Fruit fly (Drosophila melanogaster) whole organism, embryonic: ENCODE data around the gene TfIIS.

ENCODE experiments used
- Awh ChIP-seq: fragments of 200-800 bp; sonication (Bioruptor generic); IDR thresholded peaks from 2 replicates; pipeline ENCODE4, ENCODE4 v1.3.6; 2022; ENCODE audit warnings: missing biosample characterization, missing genetic modification characterization
- CG10543 ChIP-seq: fragments of 200-800 bp; sonication (Bioruptor generic); optimal IDR thresholded peaks from 3 replicates; lab custom pipeline; 2017; ENCODE audit warnings: missing biosample characterization, mild to moderate bottlenecking, missing genetic modification characterization, moderate library complexity
- CG11456 ChIP-seq: fragments of 200-800 bp; sonication (Bioruptor generic); IDR thresholded peaks from 3 replicates; pipeline ENCODE4 v1.3.6; 2022; ENCODE audit warnings: missing biosample characterization, missing genetic modification characterization
- CG11504 ChIP-seq: fragments of 200-800 bp; sonication (Bioruptor generic); optimal IDR thresholded peaks from 3 replicates; lab custom pipeline; 2019; ENCODE audit warnings: missing biosample characterization, mild to moderate bottlenecking, missing genetic modification characterization, moderate library complexity
- CG11723 ChIP-seq: fragments of 200-800 bp; sonication (Bioruptor generic); optimal IDR thresholded peaks from 2 replicates; lab custom pipeline; 2017; ENCODE audit warnings: missing biosample characterization, mild to moderate bottlenecking, missing genetic modification characterization
- CG12155 ChIP-seq: fragments of 200-800 bp; sonication (Bioruptor generic); optimal IDR thresholded peaks from 3 replicates; lab custom pipeline; 2016; ENCODE audit warnings: missing biosample characterization, missing genetic modification characterization
- CG12391 ChIP-seq: fragments of 200-800 bp; sonication (Bioruptor generic); optimal IDR thresholded peaks from 3 replicates; lab custom pipeline; 2018; ENCODE audit warnings: missing biosample characterization, mild to moderate bottlenecking, missing genetic modification characterization, moderate library complexity
- CG13775 ChIP-seq: fragments of 200-800 bp; sonication (Bioruptor generic); optimal IDR thresholded peaks from 3 replicates; lab custom pipeline; 2017; ENCODE audit warnings: missing biosample characterization, mild to moderate bottlenecking, missing genetic modification characterization
- CG15073 ChIP-seq: fragments of 200-800 bp; sonication (Bioruptor generic); optimal IDR thresholded peaks from 2 replicates; lab custom pipeline; 2016; ENCODE audit warnings: missing biosample characterization, missing genetic modification characterization
- CG1602 ChIP-seq: fragments of 200-800 bp; sonication (Bioruptor generic); optimal IDR thresholded peaks from 3 replicates; lab custom pipeline; 2016; ENCODE audit warnings: missing biosample characterization, missing genetic modification characterization
- CG1603 ChIP-seq: fragments of 200-800 bp; sonication (Bioruptor generic); optimal IDR thresholded peaks from 2 replicates; lab custom pipeline; 2019; ENCODE audit warnings: missing biosample characterization, mild to moderate bottlenecking, missing genetic modification characterization, moderate library complexity
- CG1647 ChIP-seq: fragments of 200-800 bp; sonication (Bioruptor generic); optimal IDR thresholded peaks from 3 replicates; lab custom pipeline; 2016; ENCODE audit warnings: missing biosample characterization, missing genetic modification characterization
- CG17568 ChIP-seq: fragments of 200-800 bp; sonication (Bioruptor generic); optimal IDR thresholded peaks from 2 replicates; lab custom pipeline; 2018; ENCODE audit warnings: missing biosample characterization, mild to moderate bottlenecking, missing genetic modification characterization, moderate library complexity
- CG2129 ChIP-seq: fragments of 200-800 bp; sonication (Bioruptor generic); IDR thresholded peaks from 2 replicates; pipeline ENCODE4 v1.3.6; 2022; ENCODE audit warnings: missing biosample characterization, missing genetic modification characterization; ENCODE audit not compliant: partially characterized antibody
- CG2678 ChIP-seq: fragments of 200-800 bp; sonication (Bioruptor generic); optimal IDR thresholded peaks from 3 replicates; lab custom pipeline; 2019; ENCODE audit warnings: missing biosample characterization, mild to moderate bottlenecking, missing genetic modification characterization, moderate library complexity
- CG30020 ChIP-seq: fragments of 200-800 bp; optimal IDR thresholded peaks from 2 replicates; lab custom pipeline; 2019; ENCODE audit warnings: missing biosample characterization, mild to moderate bottlenecking, missing genetic modification characterization, moderate library complexity
- CG30403 ChIP-seq: fragments of 200-800 bp; sonication (Bioruptor generic); optimal IDR thresholded peaks from 3 replicates; lab custom pipeline; 2016; ENCODE audit warnings: missing biosample characterization, missing genetic modification characterization
- CG31441 ChIP-seq: fragments of 200-800 bp; sonication (Bioruptor generic); IDR thresholded peaks from 2 replicates; pipeline ENCODE4 v1.3.6; 2022; ENCODE audit warnings: missing biosample characterization, missing genetic modification characterization
- CG34224 ChIP-seq: fragments of 200-800 bp; sonication (Bioruptor generic); IDR thresholded peaks from 3 replicates; pipeline ENCODE4 v1.3.6; 2022; ENCODE audit warnings: missing biosample characterization, missing genetic modification characterization; ENCODE audit not compliant: partially characterized antibody
- CG3995 ChIP-seq: fragments of 200-800 bp; sonication (Bioruptor generic); optimal IDR thresholded peaks from 3 replicates; lab custom pipeline; 2016; ENCODE audit warnings: missing biosample characterization, missing genetic modification characterization
- CG6683 ChIP-seq: fragments of 200-800 bp; sonication (Bioruptor generic); optimal IDR thresholded peaks from 2 replicates; lab custom pipeline; 2017; ENCODE audit warnings: missing biosample characterization, mild to moderate bottlenecking, missing genetic modification characterization, missing genetic modification reagents
- CG7271 ChIP-seq: fragments of 200-800 bp; sonication (Bioruptor generic); optimal IDR thresholded peaks from 2 replicates; lab custom pipeline; 2018; ENCODE audit warnings: missing biosample characterization, mild to moderate bottlenecking, missing genetic modification characterization, moderate library complexity
- CG8290 ChIP-seq, 3 experiments: fragments of 200-800 bp; sonication (Bioruptor generic); optimal IDR thresholded peaks; 2 replicates each; lab custom pipeline; 2016 to 2019; ENCODE audit warnings: missing biosample characterization in 3 of 3, missing genetic modification characterization in 3 of 3, mild to moderate bottlenecking in 2 of 3, moderate library complexity in 1 of 3
- CG9817 ChIP-seq: fragments of 200-800 bp; sonication (Bioruptor generic); optimal IDR thresholded peaks from 2 replicates; lab custom pipeline; 2018; ENCODE audit warnings: missing biosample characterization, mild to moderate bottlenecking, missing genetic modification characterization, moderate library complexity
- CkIIα-i1 ChIP-seq: fragments of 200-800 bp; sonication (Bioruptor generic); IDR thresholded peaks from 2 replicates; pipeline ENCODE4 v1.3.6; 2022; ENCODE audit warnings: missing biosample characterization, missing genetic modification characterization
- CrebB ChIP-seq: fragments of 200-800 bp; sonication (Bioruptor generic); optimal IDR thresholded peaks from 3 replicates; lab custom pipeline; 2018; ENCODE audit warnings: missing biosample characterization, mild to moderate bottlenecking, missing genetic modification characterization
- D19A ChIP-seq: fragments of 200-800 bp; optimal IDR thresholded peaks from 3 replicates; lab custom pipeline; 2019; ENCODE audit warnings: missing biosample characterization, mild to moderate bottlenecking, missing genetic modification characterization, moderate library complexity
- Hr78 ChIP-seq, 2 experiments: fragments of 200-800 bp in 1 of 2; fragments of >200 bp in 1 of 2; sonication (Bioruptor generic) in 1 of 2; optimal IDR thresholded peaks; 2 replicates each; lab custom pipeline; 2017 to 2019; ENCODE audit warnings: missing biosample characterization in 2 of 2, missing genetic modification characterization in 2 of 2, mild to moderate bottlenecking in 1 of 2, moderate library complexity in 1 of 2
- Lim3 ChIP-seq: fragments of 200-800 bp; sonication (Bioruptor generic); IDR thresholded peaks from 2 replicates; pipeline ENCODE4 v1.3.6; 2022; ENCODE audit warnings: missing biosample characterization, missing genetic modification characterization
- Neu2 ChIP-seq: fragments of 200-800 bp; sonication (Bioruptor generic); optimal IDR thresholded peaks from 3 replicates; lab custom pipeline; 2016; ENCODE audit warnings: missing biosample characterization, missing genetic modification characterization, borderline replicate concordance
- Oaz ChIP-seq: fragments of 200-800 bp; sonication (Bioruptor generic); IDR thresholded peaks from 2 replicates; pipeline ENCODE4 v1.3.6; 2022; ENCODE audit warnings: missing biosample characterization, missing genetic modification characterization
- Poxn ChIP-seq: fragments of 200-800 bp; sonication (Bioruptor generic); IDR thresholded peaks from 2 replicates; pipeline ENCODE4 v1.3.6; 2022; ENCODE audit warnings: missing biosample characterization, missing genetic modification characterization
- Trl ChIP-seq, 3 experiments: fragments of >200 bp in 2 of 3; fragments of 200-800 bp in 1 of 3; sonication (Bioruptor generic) in 1 of 3; optimal IDR thresholded peaks; 2 replicates in 1 of 3; 3 replicates in 2 of 3; lab custom pipeline; 2016 to 2017; ENCODE audit warnings: missing biosample characterization in 1 of 3, missing genetic modification characterization in 1 of 3
- al ChIP-seq: fragments of 200-800 bp; sonication (Bioruptor generic); IDR thresholded peaks from 2 replicates; pipeline ENCODE4 v1.3.6; 2022; ENCODE audit warnings: missing biosample characterization, missing genetic modification characterization
- bowl ChIP-seq: fragments of 200-800 bp; sonication (Bioruptor generic); IDR thresholded peaks from 2 replicates; pipeline ENCODE4 v1.3.6; 2022; ENCODE audit warnings: missing biosample characterization, missing genetic modification characterization
- cad ChIP-seq: fragments of >200 bp; optimal IDR thresholded peaks from 2 replicates; lab custom pipeline; 2017; ENCODE audit warnings: missing biosample characterization, missing genetic modification characterization
- cg ChIP-seq: fragments of 200-800 bp; sonication (Bioruptor generic); optimal IDR thresholded peaks from 3 replicates; lab custom pipeline; 2019; ENCODE audit warnings: missing biosample characterization, mild to moderate bottlenecking, missing genetic modification characterization, moderate library complexity
- dan ChIP-seq: fragments of 200-800 bp; sonication (Bioruptor generic); IDR thresholded peaks from 2 replicates; pipeline ENCODE4 v1.3.6; 2022; ENCODE audit warnings: missing biosample characterization, missing genetic modification characterization
- danr ChIP-seq: fragments of 200-800 bp; sonication (Bioruptor generic); IDR thresholded peaks from 2 replicates; pipeline ENCODE4 v1.3.6; 2022; ENCODE audit warnings: missing biosample characterization, missing genetic modification characterization
- dmrt11E ChIP-seq: fragments of 200-800 bp; sonication (Bioruptor generic); optimal IDR thresholded peaks from 3 replicates; lab custom pipeline; 2018; ENCODE audit warnings: missing biosample characterization, mild to moderate bottlenecking, missing genetic modification characterization, moderate library complexity
- exex ChIP-seq: fragments of 200-800 bp; sonication (Bioruptor generic); optimal IDR thresholded peaks from 4 replicates; lab custom pipeline; 2018; ENCODE audit warnings: missing biosample characterization, mild to moderate bottlenecking, missing genetic modification characterization, moderate library complexity
- gro ChIP-seq: fragments of 200-800 bp; sonication (Bioruptor generic); optimal IDR thresholded peaks from 2 replicates; lab custom pipeline; 2016; ENCODE audit warnings: missing biosample characterization, missing genetic modification characterization
- gsb-n ChIP-seq: fragments of 200-800 bp; sonication (Bioruptor generic); optimal IDR thresholded peaks from 3 replicates; lab custom pipeline; 2018; ENCODE audit warnings: missing biosample characterization, mild to moderate bottlenecking, missing genetic modification characterization
- nerfin-2 ChIP-seq: fragments of 200-800 bp; sonication (Bioruptor generic); IDR thresholded peaks from 2 replicates; pipeline ENCODE4 v1.3.6; 2022; ENCODE audit warnings: missing biosample characterization, missing genetic modification characterization; ENCODE audit not compliant: partially characterized antibody
- nmo ChIP-seq: fragments of 200-800 bp; sonication (Bioruptor generic); optimal IDR thresholded peaks from 2 replicates; lab custom pipeline; 2018; ENCODE audit warnings: missing biosample characterization, mild to moderate bottlenecking, missing genetic modification characterization, moderate library complexity
- odd ChIP-seq: fragments of 200-800 bp; sonication (Bioruptor generic); optimal IDR thresholded peaks from 2 replicates; lab custom pipeline; 2017; ENCODE audit warnings: missing biosample characterization, mild to moderate bottlenecking, missing genetic modification characterization
- onecut ChIP-seq: fragments of 200-800 bp; sonication (Bioruptor generic); IDR thresholded peaks from 2 replicates; pipeline ENCODE4 v1.3.6; 2022; ENCODE audit warnings: missing biosample characterization, missing genetic modification characterization
- peb ChIP-seq: fragments of 200-800 bp; sonication (Bioruptor generic); IDR thresholded peaks from 2 replicates; pipeline ENCODE4 v1.3.6; 2022; ENCODE audit warnings: missing biosample characterization, missing genetic modification characterization
- schlank ChIP-seq: fragments of 200-800 bp; sonication (Bioruptor generic); optimal IDR thresholded peaks from 2 replicates; lab custom pipeline; 2018; ENCODE audit warnings: missing biosample characterization, mild to moderate bottlenecking, missing genetic modification characterization
- wor ChIP-seq: fragments of 200-800 bp; sonication (Bioruptor generic); IDR thresholded peaks from 2 replicates; pipeline ENCODE4 v1.3.6; 2022; ENCODE audit warnings: missing biosample characterization, missing genetic modification characterization

TfIIS gene

DNA sequence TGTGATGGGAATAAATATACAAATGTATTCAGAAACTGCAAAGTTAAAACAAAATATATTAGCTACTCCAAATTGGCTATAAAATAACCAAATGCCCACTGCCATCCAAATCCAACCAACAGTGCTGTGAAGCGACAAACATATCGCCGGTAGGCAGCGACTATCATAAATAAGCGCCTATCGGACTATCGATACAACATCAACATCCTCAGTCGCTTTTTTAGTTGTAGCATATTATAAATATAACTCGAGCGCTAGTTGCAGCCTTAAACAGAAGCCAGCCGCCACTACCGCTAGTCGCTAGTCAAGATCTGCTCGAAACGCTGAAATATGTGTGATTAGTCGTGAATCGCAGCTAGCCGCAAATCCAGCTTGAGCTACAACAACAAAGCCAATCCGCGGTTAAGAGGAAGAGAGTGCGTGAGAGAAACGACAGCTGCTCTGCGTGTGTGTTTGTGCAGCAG, 21.2 kb downstream of the TfIIS start (continued):
- TF ChIP-seq cad (GFP tag; lab: Kevin White, UChicago) (no peak), CG3995 (GFP tag; lab: Kevin White, UChicago) (no peak), CG31441 (GFP tag; lab: Robert Waterston, UW) (no peak), CG7271 (tag; lab: Kevin White, UChicago) (no peak), CG12391 (tag; lab: Kevin White, UChicago) (no peak), CG11456 (no peak; the same call in none of the 3 replicates), nerfin-2 (GFP tag; lab: Robert Waterston, UW) (peak; percentile 79), Poxn (GFP tag; lab: Robert Waterston, UW) (no peak), CG30403 (GFP tag; lab: Kevin White, UChicago) (peak; percentile 17), CG2678 (tag; lab: Kevin White, UChicago) (no peak), odd (GFP tag; lab: Kevin White, UChicago) (no peak), CG11723 (GFP tag; lab: Kevin White, UChicago) (no peak), Trl (optimal IDR thresholded peaks at IDR 0.05; lab: Kevin White, UChicago) (no peak), Trl (GFP tag; optimal IDR thresholded peaks at IDR 0.05; lab: Kevin White, UChicago) (no peak), CG17568 (GFP tag; lab: Kevin White, UChicago) (no peak), D19A (tag; lab: Kevin White, UChicago) (no peak), CG2129 (GFP tag; lab: Robert Waterston, UW) (peak; percentile 70), schlank (tag; lab: Kevin White, UChicago) (no peak), gro (GFP tag; lab: Kevin White, UChicago) (no peak), CG11504 (tag; lab: Kevin White, UChicago) (no peak), CG1603 (tag; lab: Kevin White, UChicago) (no peak), Neu2 (GFP tag; lab: Kevin White, UChicago) (no peak), CG10543 (GFP tag; lab: Kevin White, UChicago) (peak; percentile 9), al (GFP tag; lab: Robert Waterston, UW) (0 out of 2 replicates have a peak, but pooled peaks have one; percentile 12), peb (GFP tag; lab: Robert Waterston, UW) (no peak), wor (GFP tag; lab: Robert Waterston, UW) (no peak), CG8290 (GFP tag; optimal IDR thresholded peaks at IDR 0.05; lab: Kevin White, UChicago) (peak; percentile 17), CG8290 (tag; optimal IDR thresholded peaks at IDR 0.05; lab: Kevin White, UChicago) (no peak), CG9817 (peak; percentile 61), CG12155 (GFP tag; lab: Kevin White, UChicago) (peak; percentile 26), CG6683 (GFP tag; lab: Kevin White, UChicago) (no peak), Hr78 (GFP tag; optimal IDR thresholded peaks at IDR 0.05; lab: Kevin White, UChicago) (no peak), Lim3 (GFP tag; lab: Robert Waterston, UW) (no peak), CG34224 (GFP tag; lab: Robert Waterston, UW) (peak; percentile 75), Oaz (GFP tag; lab: Robert Waterston, UW) (no peak), gsb-n (tag; lab: Kevin White, UChicago) (no peak), CkIIα-i1 (GFP tag; lab: Robert Waterston, UW) (no peak), CG15073 (no peak), Awh (no peak), bowl (GFP tag; lab: Robert Waterston, UW) (no peak), CG13775 (GFP tag; lab: Kevin White, UChicago) (no peak), dan (GFP tag; lab: Robert Waterston, UW) (no peak), dmrt11E (tag; lab: Kevin White, UChicago) (peak; percentile 24), CrebB (tag; lab: Kevin White, UChicago) (no peak), CG1647 (peak; percentile 48), danr (no peak), nmo (GFP tag; lab: Kevin White, UChicago) (peak; percentile 41), cg (GFP tag; lab: Kevin White, UChicago) (peak; percentile 55), CG1602 (GFP tag; lab: Kevin White, UChicago) (no peak), CG30020 (tag; lab: Kevin White, UChicago) (no peak), onecut (GFP tag; lab: Robert Waterston, UW) (no peak), exex (tag; lab: Kevin White, UChicago) (no peak)
